Fruit fly (Drosophila melanogaster): ENCODE data around the gene ome.

dm6 chr3L:14706461-14706880 is 33.8 kb downstream of the ome start:
- TF ChIP-seq Pif1B (GFP tag; optimal IDR thresholded peaks at IDR 0.05) (peak; percentile 41), Ets98B (GFP tag; IDR thresholded peaks at IDR 0.05) (no peak), EcR (GFP tag; optimal IDR thresholded peaks at IDR 0.05) (no peak), CG15710 (tag; optimal IDR thresholded peaks at IDR 0.05) (no peak), D1 (tag; optimal IDR thresholded peaks at IDR 0.05) (no peak), CG8301 (tag; optimal IDR thresholded peaks at IDR 0.05) (no peak), Pif1A (GFP tag; optimal IDR thresholded peaks at IDR 0.05) (peak; percentile 18), CG12605 (GFP tag; IDR thresholded peaks at IDR 0.05) (peak; percentile 94), rn (GFP tag; IDR thresholded peaks at IDR 0.05) (no peak), Snoo (tag; optimal IDR thresholded peaks at IDR 0.05) (no peak)
